Fruit fly (Drosophila melanogaster) whole organism, embryonic: Measurements from ENCODE around the gene Nca.
A peak's percentile ranks its signal among the peaks of the same experiment; 100 is the strongest.

Experiments used
- Atf6 ChIP-seq: fragments of 200-800 bp; sonication (Bioruptor generic); IDR thresholded peaks from 2 replicates; pipeline ENCODE4 v1.3.6; 2022; ENCODE audit warnings: missing biosample characterization, missing genetic modification characterization
- BtbVII ChIP-seq: fragments of 200-800 bp; sonication (Bioruptor generic); optimal IDR thresholded peaks from 3 replicates; lab custom pipeline; 2017; ENCODE audit warnings: missing biosample characterization, mild to moderate bottlenecking, missing genetic modification characterization
- CG10147 ChIP-seq: fragments of 200-800 bp; sonication (Bioruptor generic); optimal IDR thresholded peaks from 2 replicates; lab custom pipeline; 2019; ENCODE audit warnings: missing biosample characterization, mild to moderate bottlenecking, missing genetic modification characterization, moderate library complexity
- CG1024 ChIP-seq: fragments of 200-800 bp; sonication (Bioruptor generic); IDR thresholded peaks from 2 replicates; pipeline ENCODE4 v1.3.6; 2022; ENCODE audit warnings: missing biosample characterization, missing genetic modification characterization
- CG11560 ChIP-seq: fragments of 200-800 bp; sonication (Bioruptor generic); IDR thresholded peaks from 3 replicates; pipeline ENCODE4 v1.3.6; 2022; ENCODE audit warnings: missing biosample characterization, missing genetic modification characterization
- CG14014 ChIP-seq: fragments of 200-800 bp; sonication (Bioruptor generic); IDR thresholded peaks from 2 replicates; pipeline ENCODE4 v1.3.6; 2022; ENCODE audit warnings: missing biosample characterization, missing genetic modification characterization
- CG31365 ChIP-seq: fragments of 200-800 bp; sonication (Bioruptor generic); optimal IDR thresholded peaks from 2 replicates; lab custom pipeline; 2018; ENCODE audit warnings: missing biosample characterization, mild to moderate bottlenecking, missing genetic modification characterization
- CG4617 ChIP-seq: fragments of 200-800 bp; sonication (Bioruptor generic); optimal IDR thresholded peaks from 3 replicates; lab custom pipeline; 2016; ENCODE audit warnings: missing biosample characterization, missing genetic modification characterization, borderline replicate concordance
- CG6813 ChIP-seq: fragments of 200-800 bp; sonication (Bioruptor generic); optimal IDR thresholded peaks from 2 replicates; lab custom pipeline; 2017; ENCODE audit warnings: missing biosample characterization, missing genetic modification characterization, mild to moderate bottlenecking, moderate library complexity, missing genetic modification reagents
- CG7745 ChIP-seq: fragments of 200-800 bp; sonication (Bioruptor generic); optimal IDR thresholded peaks from 2 replicates; lab custom pipeline; 2018; ENCODE audit warnings: missing biosample characterization, mild to moderate bottlenecking, missing genetic modification characterization, moderate library complexity
- CG9797 ChIP-seq: fragments of 200-800 bp; sonication (Bioruptor generic); optimal IDR thresholded peaks from 3 replicates; lab custom pipeline; 2018; ENCODE audit warnings: missing biosample characterization, mild to moderate bottlenecking, missing genetic modification characterization
- CG9932 ChIP-seq: fragments of 200-800 bp; sonication (Bioruptor generic); IDR thresholded peaks from 2 replicates; pipeline ENCODE4 v1.3.6; 2022; ENCODE audit warnings: missing biosample characterization, missing genetic modification characterization
- Camta ChIP-seq: fragments of 200-800 bp; sonication (Bioruptor generic); optimal IDR thresholded peaks from 2 replicates; lab custom pipeline; 2016; ENCODE audit warnings: missing biosample characterization, missing genetic modification characterization
- Deaf1 ChIP-seq: fragments of 200-800 bp; optimal IDR thresholded peaks from 3 replicates; lab custom pipeline; 2019; ENCODE audit warnings: missing biosample characterization, mild to moderate bottlenecking, missing genetic modification characterization, moderate library complexity
- Doc3 ChIP-seq: fragments of 200-800 bp; sonication (Bioruptor generic); IDR thresholded peaks from 3 replicates; pipeline ENCODE4 v1.3.6; 2022; ENCODE audit warnings: missing biosample characterization, missing genetic modification characterization; ENCODE audit not compliant: partially characterized antibody
- GATAe ChIP-seq: fragments of 200-800 bp; sonication (Bioruptor generic); conservative IDR thresholded peaks from 2 replicates; pipeline ENCODE4 v1.3.6; 2022; ENCODE audit warnings: missing biosample characterization, missing genetic modification characterization
- Kr ChIP-seq: fragments of 200-800 bp; sonication (Bioruptor generic); optimal IDR thresholded peaks from 2 replicates; lab custom pipeline; 2017; ENCODE audit warnings: missing biosample characterization, mild to moderate bottlenecking, missing genetic modification characterization
- NFAT ChIP-seq: fragments of 200-800 bp; sonication (Bioruptor generic); IDR thresholded peaks from 2 replicates; pipeline ENCODE4 v1.3.6; 2022; ENCODE audit warnings: missing biosample characterization, missing genetic modification characterization
- Usf ChIP-seq: fragments of 200-800 bp; sonication (Bioruptor generic); optimal IDR thresholded peaks from 2 replicates; lab custom pipeline; 2017; ENCODE audit warnings: missing genotype, missing biosample characterization, missing genetic modification characterization
- YL-1 ChIP-seq: fragments of 200-800 bp; sonication (Bioruptor generic); optimal IDR thresholded peaks from 3 replicates; lab custom pipeline; 2017; ENCODE audit warnings: missing biosample characterization, mild to moderate bottlenecking, missing genetic modification characterization
- amos ChIP-seq: fragments of 200-800 bp; sonication (Bioruptor generic); IDR thresholded peaks from 2 replicates; pipeline ENCODE4 v1.3.6; 2022; ENCODE audit warnings: missing biosample characterization, missing genetic modification characterization; ENCODE audit not compliant: partially characterized antibody
- bigmax ChIP-seq: fragments of 200-800 bp; sonication (Bioruptor generic); optimal IDR thresholded peaks from 2 replicates; lab custom pipeline; 2018; ENCODE audit warnings: missing biosample characterization, mild to moderate bottlenecking, missing genetic modification characterization
- crp ChIP-seq, 2 experiments: fragments of 200-800 bp; sonication (Bioruptor generic); optimal IDR thresholded peaks; 2 replicates in 1 of 2; 3 replicates in 1 of 2; lab custom pipeline; 2017; ENCODE audit warnings: missing biosample characterization in 2 of 2, missing genetic modification characterization in 2 of 2, mild to moderate bottlenecking in 1 of 2, moderate library complexity in 1 of 2
- disco-r ChIP-seq: fragments of 200-800 bp; sonication (Bioruptor generic); optimal IDR thresholded peaks from 2 replicates; lab custom pipeline; 2016; ENCODE audit warnings: missing biosample characterization, missing genetic modification characterization
- ewg ChIP-seq: fragments of 200-800 bp; sonication (Bioruptor generic); optimal IDR thresholded peaks from 3 replicates; lab custom pipeline; 2017; ENCODE audit warnings: mild to moderate bottlenecking, missing biosample characterization, missing genetic modification reagents, missing genetic modification characterization
- fd3F ChIP-seq: fragments of 200-800 bp; sonication (Bioruptor generic); optimal IDR thresholded peaks from 2 replicates; lab custom pipeline; 2018; ENCODE audit warnings: missing biosample characterization, mild to moderate bottlenecking, missing genetic modification characterization, moderate library complexity
- jing ChIP-seq: fragments of 200-800 bp; sonication (Bioruptor generic); optimal IDR thresholded peaks from 2 replicates; lab custom pipeline; 2018; ENCODE audit warnings: missing biosample characterization, mild to moderate bottlenecking, missing genetic modification characterization
- pzg ChIP-seq: fragments of 200-800 bp; sonication (Bioruptor generic); optimal IDR thresholded peaks from 3 replicates; lab custom pipeline; 2018; ENCODE audit warnings: missing biosample characterization, mild to moderate bottlenecking, missing genetic modification characterization, moderate library complexity
- ranshi ChIP-seq: fragments of 200-800 bp; sonication (Bioruptor generic); IDR thresholded peaks from 2 replicates; pipeline ENCODE4 v1.3.6; 2022; ENCODE audit warnings: missing biosample characterization, missing genetic modification characterization
- scrt ChIP-seq: fragments of 200-800 bp; sonication (Bioruptor generic); optimal IDR thresholded peaks from 2 replicates; lab custom pipeline; 2018; ENCODE audit warnings: missing biosample characterization, mild to moderate bottlenecking, missing genetic modification characterization, moderate library complexity
- so ChIP-seq: fragments of 200-800 bp; sonication (Bioruptor generic); IDR thresholded peaks from 3 replicates; pipeline ENCODE4 v1.3.6; 2022; ENCODE audit warnings: missing biosample characterization, missing genetic modification characterization
- unpg ChIP-seq: fragments of 200-800 bp; sonication (Bioruptor generic); optimal IDR thresholded peaks from 3 replicates; lab custom pipeline; 2018; ENCODE audit warnings: missing biosample characterization, mild to moderate bottlenecking, missing genetic modification characterization, moderate library complexity
- z ChIP-seq: fragments of 200-800 bp; sonication (Bioruptor generic); IDR thresholded peaks from 3 replicates; pipeline ENCODE4 v1.3.6; 2022; ENCODE audit warnings: missing biosample characterization, missing genetic modification characterization

The Nca gene

dm6 chr3L:20028753-20029152 lies 37.1 kb downstream of the Nca start, which contains the start of gene Lamtor1 (continued):
- TF ChIP-seq disco-r (GFP tag; lab: Kevin White, UChicago) (no peak), unpg (GFP tag; lab: Kevin White, UChicago) (no peak), Camta (GFP tag; lab: Kevin White, UChicago) (no peak), CG9797 (GFP tag; lab: Kevin White, UChicago) (no peak), CG11560 (peak; percentile 99), amos (peak; percentile 21; the same call in 1 of the 2 replicates), Kr (GFP tag; lab: Kevin White, UChicago) (no peak), jing (GFP tag; lab: Kevin White, UChicago) (no peak), Atf6 (no peak), CG10147 (GFP tag; lab: Kevin White, UChicago) (no peak), ranshi (no peak), CG4617 (GFP tag; lab: Kevin White, UChicago) (peak; percentile 83), CG6813 (no peak), CG7745 (tag; lab: Kevin White, UChicago) (no peak), pzg (GFP tag; lab: Kevin White, UChicago) (peak; percentile 64), Deaf1 (tag; lab: Kevin White, UChicago) (no peak), Usf (GFP tag; lab: Kevin White, UChicago) (no peak), CG9932 (GFP tag; lab: Robert Waterston, UW) (no peak), CG14014 (GFP tag; lab: Robert Waterston, UW) (no peak), GATAe (GFP tag; lab: Robert Waterston, UW) (no peak), YL-1 (GFP tag; lab: Kevin White, UChicago) (peak; percentile 13), bigmax (GFP tag; lab: Kevin White, UChicago) (no peak), Doc3 (GFP tag; lab: Robert Waterston, UW) (no peak), NFAT (GFP tag; lab: Robert Waterston, UW) (no peak), CG31365 (no peak), BtbVII (GFP tag; lab: Kevin White, UChicago) (no peak), so (GFP tag; lab: Robert Waterston, UW) (no peak), CG1024 (GFP tag; lab: Robert Waterston, UW) (no peak), crp (GFP tag; optimal IDR thresholded peaks at IDR 0.05; lab: Kevin White, UChicago) (peak in 1 of 2 experiments; percentile 80)

- TF ChIP-seq z (GFP tag; lab: Robert Waterston, UW) (peak; percentile 90), fd3F (GFP tag; lab: Kevin White, UChicago) (no peak), ewg (peak; percentile 2), scrt (peak; percentile 76)
Observed at dm6 chr3L:20036610-20037009, 44.9 kb downstream of the Nca start.
